Fruit fly (Drosophila melanogaster) whole organism, prepupa: ENCODE data around the gene CG33271.
"Not testable (repeated sequence)": the region's sequence is repeated elsewhere in the genome, so short reads cannot be mapped to it uniquely, and the experiment has no call there.

Experiments used
- CG1621 ChIP-seq: fragments of 200-800 bp; sonication (Bioruptor generic); optimal IDR thresholded peaks from 3 replicates; lab custom pipeline; 2018; ENCODE audit warnings: missing biosample characterization, mild to moderate bottlenecking, missing genetic modification characterization
- CG6854 ChIP-seq: fragments of 200-800 bp; sonication (Bioruptor generic); optimal IDR thresholded peaks from 2 replicates; lab custom pipeline; 2017; ENCODE audit warnings: missing biosample characterization, mild to moderate bottlenecking, missing genetic modification characterization
- Eip75B ChIP-seq: fragments of 200-800 bp; sonication (Bioruptor generic); optimal IDR thresholded peaks from 3 replicates; lab custom pipeline; 2016; ENCODE audit warnings: missing biosample characterization, missing genetic modification characterization
- OdsH ChIP-seq: fragments of 200-800 bp; sonication (Bioruptor generic); optimal IDR thresholded peaks from 3 replicates; lab custom pipeline; 2016; ENCODE audit warnings: missing biosample characterization, missing genetic modification characterization
- Sox14 ChIP-seq: fragments of 200-800 bp; sonication (Bioruptor generic); optimal IDR thresholded peaks from 3 replicates; lab custom pipeline; 2016; ENCODE audit warnings: missing biosample characterization, missing genetic modification characterization
- eg ChIP-seq: fragments of 200-800 bp; sonication (Bioruptor generic); IDR thresholded peaks from 3 replicates; pipeline ENCODE4 v1.3.6; 2022; ENCODE audit warnings: missing biosample characterization, missing genetic modification characterization
- salr ChIP-seq, 2 experiments: fragments of 200-800 bp; sonication (Bioruptor generic); optimal IDR thresholded peaks; 3 replicates each; lab custom pipeline; 2016 to 2018; ENCODE audit warnings: missing biosample characterization in 2 of 2, missing genetic modification characterization in 2 of 2, mild to moderate bottlenecking in 1 of 2
- ss ChIP-seq, 2 experiments: fragments of 200-800 bp; sonication (Bioruptor generic); optimal IDR thresholded peaks; 2 replicates in 1 of 2; 3 replicates in 1 of 2; lab custom pipeline; 2017 to 2018; ENCODE audit warnings: mild to moderate bottlenecking in 2 of 2, missing biosample characterization in 2 of 2, missing genetic modification characterization in 2 of 2, moderate library complexity in 1 of 2

DNA sequence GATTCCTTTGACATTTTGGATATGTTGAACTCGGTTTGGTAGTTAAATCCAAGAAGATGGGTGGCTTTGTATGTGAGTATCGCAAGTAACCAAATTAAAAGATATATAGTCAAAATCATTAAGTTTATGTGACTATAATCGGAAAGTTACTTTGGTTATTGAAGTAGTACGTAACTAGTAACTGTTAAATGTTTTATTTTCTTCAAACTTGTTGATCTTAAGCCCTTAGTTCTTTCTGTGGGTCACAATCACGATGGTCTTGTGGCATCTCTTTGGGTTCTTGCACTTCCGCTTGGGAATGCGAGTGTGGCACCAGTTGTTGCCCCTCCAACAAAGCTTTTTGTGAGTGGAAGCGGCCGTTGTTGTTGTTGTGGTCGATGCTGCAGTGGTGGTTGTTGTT is 351 bp downstream of the CG33271 start, which contains the start of gene CG33489:
- not testable (repeated sequence) for TF ChIP-seq Sox14 (GFP tag; lab: Kevin White, UChicago); Eip75B (GFP tag; lab: Kevin White, UChicago); ss (GFP tag; optimal IDR thresholded peaks at IDR 0.05; lab: Kevin White, UChicago); CG6854 (GFP tag; lab: Kevin White, UChicago); CG1621; eg (GFP tag; lab: Robert Waterston, UW); salr (GFP tag; optimal IDR thresholded peaks at IDR 0.05; lab: Kevin White, UChicago); OdsH (GFP tag; lab: Kevin White, UChicago)
